Worm (Caenorhabditis elegans) whole organism, midembryonic: Measurements from ENCODE around the gene srx-39.

Experiments used
- flt-1 ChIP-seq: fragments of 200-800 bp; sonication (Bioruptor generic); IDR thresholded peaks from 2 replicates; pipeline ENCODE4 v1.3.6; 2022; ENCODE audit warnings: missing genetic modification characterization, missing compliant biosample characterization
- klf-2 ChIP-seq: fragments of 200-800 bp; sonication (Bioruptor generic); conservative IDR thresholded peaks from 2 replicates; pipeline ENCODE4 v1.3.6; 2022; ENCODE audit warnings: missing genetic modification reagents, missing genetic modification characterization, missing compliant biosample characterization
- ztf-29 ChIP-seq: fragments of 200-800 bp; sonication (Bioruptor generic); IDR thresholded peaks from 2 replicates; pipeline ENCODE4 v1.3.6; 2022; ENCODE audit warnings: missing genetic modification reagents, missing genetic modification characterization, missing compliant biosample characterization

ce11 chrV:5119109-5119508 lies 38.5 kb downstream of the srx-39 start, which contains the start of gene C04F5.9:
- no peak for TF ChIP-seq ztf-29
- TF ChIP-seq flt-1 (GFP tag; lab: Robert Waterston, UW): no peak
- no peak for TF ChIP-seq klf-2 (GFP tag; lab: Robert Waterston, UW)
